Worm (Caenorhabditis elegans): ENCODE measurements around the gene F09E5.7.

- TF ChIP-seq nhr-76 (tag; optimal IDR thresholded peaks at IDR 0.05) (no peak), lin-35 (GFP tag; optimal IDR thresholded peaks at IDR 0.05) (peak; percentile 99 to 100), snpc-4 (tag; optimal IDR thresholded peaks at IDR 0.05) (peak; percentile 78), nhr-12 (tag; optimal IDR thresholded peaks at IDR 0.05) (no peak), skn-1 (tag; optimal IDR thresholded peaks at IDR 0.05) (peak; percentile 82), lin-39 (tag; optimal IDR thresholded peaks at IDR 0.05) (peak; percentile 65), zip-4 (GFP tag; optimal IDR thresholded peaks at IDR 0.05) (peak; percentile 36), dpl-1 (GFP tag; optimal IDR thresholded peaks at IDR 0.05) (peak; percentile 99), alr-1 (tag; optimal IDR thresholded peaks at IDR 0.05; ENCODE audit: borderline replicate concordance) (no peak), efl-1 (optimal IDR thresholded peaks at IDR 0.05) (peak; percentile 92 to 99), efl-1 (GFP tag; optimal IDR thresholded peaks at IDR 0.05 in 1 of 2) (peak; percentile 98 to 100), nhr-11 (tag; optimal IDR thresholded peaks at IDR 0.05) (peak; percentile 64), jun-1 (tag; optimal IDR thresholded peaks at IDR 0.05) (peak; percentile 80)
Measured at ce11 chrII:5389831-5390323, 38.0 kb downstream of the F09E5.7 start, which contains the start of gene ndx-6.
